Fruit fly (Drosophila melanogaster) S2 (cell line): Measurements from ENCODE around the gene Bcat.

Source experiments
- CG8478 ChIP-seq: fragments of >200 bp; optimal IDR thresholded peaks from 2 replicates; lab custom pipeline; 2018
- CTCF ChIP-seq, 2 experiments: fragments of >200 bp; optimal IDR thresholded peaks; 2 replicates each; lab custom pipeline; 2018

- TF ChIP-seq CG8478 (lab: Kevin White, UChicago) (no peak), CTCF (optimal IDR thresholded peaks at IDR 0.05; lab: Kevin White, UChicago) (no peak)
These were observed 49.7 kb upstream of the Bcat start for dm6 chrX:13346998-13347397.
